Worm (Caenorhabditis elegans) whole organism, L3 larva: Measurements from ENCODE around the gene F26A10.2.

Source experiments
- aly-2 ChIP-seq: fragments of 150-350 bp; optimal IDR thresholded peaks from 2 replicates; lab custom pipeline; 2014; ENCODE audit warnings: missing biosample characterization, missing genetic modification characterization
- ama-1 ChIP-seq: fragments of 150-350 bp; optimal IDR thresholded peaks from 2 replicates; lab custom pipeline; 2018
- ceh-28 ChIP-seq: fragments of 150-350 bp; optimal IDR thresholded peaks from 2 replicates; lab custom pipeline; 2014; ENCODE audit warnings: missing biosample characterization, missing genetic modification reagents, missing genetic modification characterization
- elt-1 ChIP-seq: fragments of 150-350 bp; optimal IDR thresholded peaks from 2 replicates; lab custom pipeline; 2014; ENCODE audit warnings: missing biosample characterization, missing genetic modification characterization
- jun-1 ChIP-seq: fragments of 150-350 bp; optimal IDR thresholded peaks from 2 replicates; lab custom pipeline; 2014; ENCODE audit warnings: missing biosample characterization, missing genetic modification reagents, missing genetic modification characterization
- lin-15B ChIP-seq: fragments of 150-350 bp; optimal IDR thresholded peaks from 2 replicates; lab custom pipeline; 2014; ENCODE audit warnings: missing biosample characterization, missing genetic modification characterization
- mdl-1 ChIP-seq: fragments of 150-350 bp; optimal IDR thresholded peaks from 2 replicates; lab custom pipeline; 2014; ENCODE audit warnings: missing biosample characterization, missing genetic modification characterization
- mml-1 ChIP-seq: fragments of 150-350 bp; sonication (generic microtip); optimal IDR thresholded peaks from 3 replicates; lab custom pipeline; 2014; ENCODE audit warnings: missing biosample characterization, missing genetic modification characterization
- sea-2 ChIP-seq: fragments of 150-350 bp; sonication (generic microtip); optimal IDR thresholded peaks from 4 replicates; lab custom pipeline; 2014; ENCODE audit warnings: missing biosample characterization, missing genetic modification reagents, missing genetic modification characterization
- snpc-4 ChIP-seq: fragments of 150-350 bp; optimal IDR thresholded peaks from 2 replicates; lab custom pipeline; 2014; ENCODE audit warnings: missing biosample characterization, missing genetic modification characterization
- unc-62 ChIP-seq: fragments of 150-350 bp; sonication (generic microtip); optimal IDR thresholded peaks from 4 replicates; lab custom pipeline; 2014; ENCODE audit warnings: missing biosample characterization, missing genetic modification reagents, missing genetic modification characterization
- ztf-11 ChIP-seq: fragments of 150-350 bp; optimal IDR thresholded peaks from 2 replicates; lab custom pipeline; 2014; ENCODE audit warnings: missing biosample characterization, missing genetic modification characterization
- ztf-4 ChIP-seq: fragments of 150-350 bp; optimal IDR thresholded peaks from 2 replicates; lab custom pipeline; 2014; ENCODE audit warnings: missing biosample characterization, missing genetic modification characterization

DNA sequence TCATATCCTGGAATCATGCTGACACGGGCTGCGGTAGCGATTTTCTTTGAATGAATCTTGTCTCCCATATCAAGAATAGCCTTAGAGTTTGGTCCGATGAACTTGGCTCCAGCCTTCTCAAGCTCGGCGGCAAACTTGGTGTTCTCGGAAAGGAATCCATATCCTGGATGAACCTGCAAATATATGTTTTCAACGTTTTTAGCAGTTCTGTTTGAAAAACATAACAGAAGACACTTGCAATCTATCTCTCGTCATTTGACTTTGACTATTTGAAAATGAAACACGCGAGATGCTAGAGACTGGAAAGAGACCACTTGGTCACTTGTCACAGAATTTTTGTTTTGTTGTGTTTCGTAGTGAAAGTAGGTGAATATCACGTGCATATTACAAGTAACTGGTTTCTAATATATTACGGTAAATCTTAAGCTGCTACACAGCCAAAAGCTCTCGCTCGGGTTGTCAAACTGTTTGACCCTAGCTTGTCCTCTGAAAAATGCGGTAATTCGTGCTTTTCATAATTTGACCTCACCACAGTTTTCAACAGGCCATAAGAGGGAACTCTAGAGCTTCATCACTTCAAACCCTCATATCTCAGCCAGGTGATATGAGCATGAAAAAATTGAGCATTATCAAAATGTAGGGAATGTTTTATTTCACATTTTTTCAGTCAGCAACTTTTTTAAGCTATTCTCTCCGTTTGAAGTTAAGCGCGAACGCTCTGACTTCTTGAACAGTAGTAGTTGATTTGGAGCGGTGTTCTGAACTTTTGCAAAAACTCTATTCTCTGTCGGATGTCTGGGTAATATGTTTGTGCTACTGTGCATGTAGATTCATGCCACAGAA lies 14.6 kb upstream of the F26A10.2 start:
- TF ChIP-seq ceh-28 (tag; lab: Kevin White, UChicago) (no peak), snpc-4 (tag; lab: Kevin White, UChicago) (no peak), mdl-1 (tag; lab: Kevin White, UChicago) (no peak), lin-15B (no peak), sea-2 (GFP tag; lab: Kevin White, UChicago) (no peak), unc-62 (no peak), jun-1 (tag; lab: Kevin White, UChicago) (no peak), aly-2 (tag; lab: Kevin White, UChicago) (no peak), ztf-11 (no peak), ztf-4 (tag; lab: Kevin White, UChicago) (no peak), elt-1 (no peak), mml-1 (no peak), ama-1 (lab: Kevin White, UChicago) (no peak)
